Fruit fly (Drosophila melanogaster): ENCODE data around the gene CG31517.

- TF ChIP-seq psq (optimal IDR thresholded peaks at IDR 0.05): no peak
- no peak for TF ChIP-seq CG8478 (optimal IDR thresholded peaks at IDR 0.05)
- TF ChIP-seq usp (GFP tag; optimal IDR thresholded peaks at IDR 0.05): no peak
These were observed 1.4 kb downstream of the CG31517 start for dm6 chr3R:13949571-13949970.
